Worm (Caenorhabditis elegans) whole organism, L2 larva: ENCODE measurements around the gene perm-5.

Experiments
- C34F6.9 ChIP-seq: fragments of 150-350 bp; optimal IDR thresholded peaks from 2 replicates; lab custom pipeline; 2014; ENCODE audit warnings: missing biosample characterization, missing genetic modification characterization
- F13H6.1 ChIP-seq: sonication (generic microtip); optimal IDR thresholded peaks from 2 replicates; lab custom pipeline; 2016; ENCODE audit warnings: missing genetic modification characterization, missing compliant biosample characterization
- R02D3.7 ChIP-seq: fragments of 150-350 bp; optimal IDR thresholded peaks from 2 replicates; lab custom pipeline; 2014; ENCODE audit warnings: missing biosample characterization, missing genetic modification characterization
- Y55F3AM.14 ChIP-seq: fragments of 200-800 bp; sonication (Bioruptor generic); optimal IDR thresholded peaks from 2 replicates; lab custom pipeline; 2018; ENCODE audit warnings: mild to moderate bottlenecking, missing genetic modification characterization, missing compliant biosample characterization
- ZK546.5 ChIP-seq: sonication (generic microtip); optimal IDR thresholded peaks from 2 replicates; lab custom pipeline; 2017; ENCODE audit warnings: missing biosample characterization, missing genetic modification characterization
- alr-1 ChIP-seq: fragments of 150-350 bp; optimal IDR thresholded peaks from 2 replicates; lab custom pipeline; 2014; ENCODE audit warnings: missing biosample characterization, missing genetic modification characterization
- aly-2 ChIP-seq: fragments of 150-350 bp; optimal IDR thresholded peaks from 2 replicates; lab custom pipeline; 2014; ENCODE audit warnings: missing biosample characterization, missing genetic modification characterization
- ama-1 ChIP-seq: fragments of 150-350 bp; optimal IDR thresholded peaks from 2 replicates; lab custom pipeline; 2018; ENCODE audit warnings: inconsistent platforms
- blmp-1 ChIP-seq: sonication (generic microtip); optimal IDR thresholded peaks from 2 replicates; lab custom pipeline; 2017; ENCODE audit warnings: missing genetic modification characterization, mild to moderate bottlenecking, missing compliant biosample characterization, antibody characterized with exemption, moderate library complexity; ENCODE audit not compliant: insufficient read depth
- ceh-16 ChIP-seq: fragments of 150-350 bp; optimal IDR thresholded peaks from 2 replicates; lab custom pipeline; 2014; ENCODE audit warnings: missing biosample characterization, missing genetic modification characterization
- ceh-82 ChIP-seq: fragments of 150-350 bp; optimal IDR thresholded peaks from 2 replicates; lab custom pipeline; 2014; ENCODE audit warnings: missing biosample characterization, missing genetic modification characterization
- crh-2 ChIP-seq: sonication (generic microtip); optimal IDR thresholded peaks from 2 replicates; lab custom pipeline; 2017; ENCODE audit warnings: missing biosample characterization, missing genetic modification characterization
- dmd-4 ChIP-seq: sonication (generic microtip); optimal IDR thresholded peaks from 2 replicates; lab custom pipeline; 2017; ENCODE audit warnings: missing biosample characterization, missing genetic modification characterization
- egl-27 ChIP-seq: sonication (generic microtip); optimal IDR thresholded peaks from 3 replicates; lab custom pipeline; 2017; ENCODE audit warnings: missing biosample characterization, missing genetic modification reagents, missing genetic modification characterization
- elt-1 ChIP-seq: fragments of 150-350 bp; optimal IDR thresholded peaks from 2 replicates; lab custom pipeline; 2014; ENCODE audit warnings: missing biosample characterization, missing genetic modification characterization
- elt-3 ChIP-seq: sonication (generic microtip); optimal IDR thresholded peaks from 2 replicates; lab custom pipeline; 2017; ENCODE audit warnings: missing biosample characterization, missing genetic modification characterization
- fos-1 ChIP-seq: fragments of 150-350 bp; optimal IDR thresholded peaks from 2 replicates; lab custom pipeline; 2014; ENCODE audit warnings: missing biosample characterization, missing genetic modification characterization
- gmeb-1 ChIP-seq: fragments of 150-350 bp; optimal IDR thresholded peaks from 2 replicates; lab custom pipeline; 2014; ENCODE audit warnings: missing biosample characterization, missing genetic modification characterization
- lin-11 ChIP-seq: fragments of 150-350 bp; sonication (generic microtip); optimal IDR thresholded peaks from 2 replicates; lab custom pipeline; 2014; ENCODE audit warnings: missing biosample characterization, missing genetic modification characterization, inconsistent platforms, mixed read lengths
- lin-13 ChIP-seq: fragments of 150-350 bp; optimal IDR thresholded peaks from 2 replicates; lab custom pipeline; 2014; ENCODE audit warnings: missing biosample characterization, missing genetic modification reagents, missing genetic modification characterization
- lin-39 ChIP-seq: fragments of 150-350 bp; optimal IDR thresholded peaks from 2 replicates; lab custom pipeline; 2014; ENCODE audit warnings: missing biosample characterization, missing genetic modification reagents, missing genetic modification characterization
- lsy-2 ChIP-seq, 2 experiments: fragments of 150-350 bp in 1 of 2; sonication (generic microtip) in 1 of 2; optimal IDR thresholded peaks; 2 replicates each; lab custom pipeline; 2014 to 2017; ENCODE audit warnings: missing biosample characterization in 2 of 2, missing genetic modification characterization in 2 of 2
- mab-5 ChIP-seq: fragments of 150-350 bp; optimal IDR thresholded peaks from 2 replicates; lab custom pipeline; 2014; ENCODE audit warnings: missing biosample characterization, missing genetic modification characterization
- mbf-1 ChIP-seq: sonication (generic microtip); optimal IDR thresholded peaks from 2 replicates; lab custom pipeline; 2017; ENCODE audit warnings: missing biosample characterization, missing genetic modification characterization
- mdl-1 ChIP-seq, 2 experiments: fragments of 150-350 bp in 1 of 2; sonication (generic microtip) in 1 of 2; optimal IDR thresholded peaks; 2 replicates each; lab custom pipeline; 2017; ENCODE audit warnings: missing biosample characterization in 2 of 2, missing genetic modification characterization in 2 of 2
- nhr-10 ChIP-seq: sonication (generic microtip); optimal IDR thresholded peaks from 2 replicates; lab custom pipeline; 2017; ENCODE audit warnings: missing biosample characterization, missing genetic modification characterization
- nhr-11 ChIP-seq: fragments of 150-350 bp; optimal IDR thresholded peaks from 2 replicates; lab custom pipeline; 2014; ENCODE audit warnings: missing biosample characterization, missing genetic modification characterization
- nhr-12 ChIP-seq: fragments of 150-350 bp; optimal IDR thresholded peaks from 2 replicates; lab custom pipeline; 2014; ENCODE audit warnings: missing biosample characterization, missing genetic modification characterization
- nhr-129 ChIP-seq: fragments of 150-350 bp; optimal IDR thresholded peaks from 2 replicates; lab custom pipeline; 2014; ENCODE audit warnings: missing biosample characterization, missing genetic modification characterization
- nhr-21 ChIP-seq: fragments of 150-350 bp; optimal IDR thresholded peaks from 2 replicates; lab custom pipeline; 2014; ENCODE audit warnings: missing biosample characterization, missing genetic modification characterization
- nhr-23 ChIP-seq: fragments of 150-350 bp; optimal IDR thresholded peaks from 2 replicates; lab custom pipeline; 2014; ENCODE audit warnings: missing biosample characterization, missing genetic modification reagents, missing genetic modification characterization
- nhr-237 ChIP-seq: fragments of 150-350 bp; optimal IDR thresholded peaks from 2 replicates; lab custom pipeline; 2014; ENCODE audit warnings: missing biosample characterization, missing genetic modification characterization
- nhr-25 ChIP-seq: fragments of 150-350 bp; sonication (generic microtip); optimal IDR thresholded peaks from 3 replicates; lab custom pipeline; 2014; ENCODE audit warnings: missing biosample characterization, missing genetic modification characterization
- nhr-6 ChIP-seq: fragments of 150-350 bp; optimal IDR thresholded peaks from 2 replicates; lab custom pipeline; 2014; ENCODE audit warnings: missing biosample characterization, missing genetic modification characterization
- nhr-77 ChIP-seq: fragments of 150-350 bp; optimal IDR thresholded peaks from 2 replicates; lab custom pipeline; 2014; ENCODE audit warnings: missing biosample characterization, missing genetic modification characterization
- peb-1 ChIP-seq: fragments of 150-350 bp; optimal IDR thresholded peaks from 2 replicates; lab custom pipeline; 2014; ENCODE audit warnings: missing biosample characterization, missing genetic modification characterization
- sem-4 ChIP-seq: fragments of 150-350 bp; optimal IDR thresholded peaks from 2 replicates; lab custom pipeline; 2014; ENCODE audit warnings: missing biosample characterization, missing genetic modification reagents, missing genetic modification characterization
- skn-1 ChIP-seq: sonication (generic microtip); optimal IDR thresholded peaks from 2 replicates; lab custom pipeline; 2017; ENCODE audit warnings: missing biosample characterization, missing genetic modification characterization
- sma-3 ChIP-seq: sonication (generic microtip); optimal IDR thresholded peaks from 2 replicates; lab custom pipeline; 2016; ENCODE audit warnings: missing genetic modification reagents, missing genetic modification characterization, missing compliant biosample characterization
- sma-9 ChIP-seq, 2 experiments: fragments of 150-350 bp in 1 of 2; sonication (generic microtip) in 1 of 2; optimal IDR thresholded peaks; 2 replicates each; lab custom pipeline; 2014 to 2016; ENCODE audit warnings: missing genetic modification characterization in 2 of 2, mild to moderate bottlenecking in 1 of 2, missing biosample characterization in 1 of 2, missing compliant biosample characterization in 1 of 2, missing genetic modification reagents in 1 of 2, moderate library complexity in 1 of 2
- snpc-4 ChIP-seq: fragments of 150-350 bp; optimal IDR thresholded peaks from 2 replicates; lab custom pipeline; 2014; ENCODE audit warnings: missing biosample characterization, missing genetic modification characterization
- unc-39 ChIP-seq: fragments of 150-350 bp; optimal IDR thresholded peaks from 2 replicates; lab custom pipeline; 2014; ENCODE audit warnings: missing biosample characterization, missing genetic modification characterization
- unc-55 ChIP-seq: fragments of 150-350 bp; sonication (generic microtip); optimal IDR thresholded peaks from 3 replicates; lab custom pipeline; 2014; ENCODE audit warnings: missing biosample characterization, missing genetic modification reagents, missing genetic modification characterization
- unc-62 ChIP-seq: fragments of 150-350 bp; optimal IDR thresholded peaks from 2 replicates; lab custom pipeline; 2014; ENCODE audit warnings: missing biosample characterization, missing genetic modification reagents, missing genetic modification characterization
- zag-1 ChIP-seq: fragments of 150-350 bp; optimal IDR thresholded peaks from 2 replicates; lab custom pipeline; 2014; ENCODE audit warnings: missing biosample characterization, missing genetic modification characterization
- ztf-1 ChIP-seq: fragments of 200-800 bp; sonication (Bioruptor generic); conservative IDR thresholded peaks from 2 replicates; pipeline ENCODE4 v1.3.6; 2022; ENCODE audit warnings: missing genetic modification characterization, missing compliant biosample characterization
- ztf-11 ChIP-seq: sonication (generic microtip); optimal IDR thresholded peaks from 2 replicates; lab custom pipeline; 2017; ENCODE audit warnings: missing biosample characterization, missing genetic modification characterization
- ztf-4 ChIP-seq: fragments of 150-350 bp; optimal IDR thresholded peaks from 2 replicates; lab custom pipeline; 2014; ENCODE audit warnings: missing biosample characterization, missing genetic modification characterization

perm-5 gene

ce11 chrIV:5657126-5657666 is 46.1 kb downstream of the perm-5 start:
- TF ChIP-seq skn-1 (tag; lab: Kevin White, UChicago): peak; percentile 100
- TF ChIP-seq lin-11 (tag; lab: Kevin White, UChicago): peak; percentile 33
- peak; percentile 59 for TF ChIP-seq blmp-1 (tag; lab: Kevin White, UChicago)
- no peak for TF ChIP-seq unc-39 (tag; lab: Kevin White, UChicago)
- no peak for TF ChIP-seq ztf-1
- no peak for TF ChIP-seq dmd-4 (tag; lab: Kevin White, UChicago)
- TF ChIP-seq nhr-21 (tag; lab: Kevin White, UChicago): peak; percentile 94
- TF ChIP-seq egl-27: peak; percentile 84
- peak; percentile 78 for TF ChIP-seq sem-4 (tag; lab: Kevin White, UChicago)
- TF ChIP-seq unc-62 (GFP tag; lab: Kevin White, UChicago): no peak
- TF ChIP-seq ztf-11: no peak
- peak; percentile 66 for TF ChIP-seq lin-13 (GFP tag; lab: Kevin White, UChicago)
- peak; percentile 76 for TF ChIP-seq C34F6.9
- TF ChIP-seq mdl-1 (tag; optimal IDR thresholded peaks at IDR 0.05; lab: Kevin White, UChicago): peak; percentile 58 to 71
- TF ChIP-seq aly-2 (tag; lab: Kevin White, UChicago): no peak
- peak; percentile 60 for TF ChIP-seq gmeb-1
- no peak for TF ChIP-seq ama-1 (lab: Kevin White, UChicago)
- TF ChIP-seq alr-1: no peak
- TF ChIP-seq lin-39 (tag; lab: Kevin White, UChicago): no peak
- TF ChIP-seq lsy-2 (tag; optimal IDR thresholded peaks at IDR 0.05; lab: Kevin White, UChicago): peak; percentile 30 to 74
- TF ChIP-seq nhr-11 (tag; lab: Kevin White, UChicago): no peak
- no peak for TF ChIP-seq ceh-16 (tag; lab: Kevin White, UChicago)
- peak; percentile 17 for TF ChIP-seq ztf-4 (tag; lab: Kevin White, UChicago)
- TF ChIP-seq nhr-129 (tag; lab: Kevin White, UChicago): peak; percentile 90
- no peak for TF ChIP-seq mbf-1
- TF ChIP-seq snpc-4 (tag; lab: Kevin White, UChicago): no peak
- no peak for TF ChIP-seq nhr-237 (tag; lab: Kevin White, UChicago)
- peak; percentile 35 for TF ChIP-seq Y55F3AM.14 (GFP tag; lab: Kevin White, UChicago)
- no peak for TF ChIP-seq elt-3
- TF ChIP-seq ceh-82 (tag; lab: Kevin White, UChicago): peak; percentile 20
- peak; percentile 46 for TF ChIP-seq unc-55 (GFP tag; lab: Kevin White, UChicago)
- TF ChIP-seq nhr-23 (tag; lab: Kevin White, UChicago): no peak
- TF ChIP-seq nhr-12: no peak
- no peak for TF ChIP-seq nhr-10
- peak; percentile 49 for TF ChIP-seq zag-1
- peak; percentile 83 for TF ChIP-seq nhr-6
- TF ChIP-seq peb-1 (tag; lab: Kevin White, UChicago): no peak
- TF ChIP-seq fos-1: peak; percentile 56
- no peak for TF ChIP-seq mab-5 (tag; lab: Kevin White, UChicago)
- TF ChIP-seq ZK546.5 (tag; lab: Kevin White, UChicago): no peak
- no peak for TF ChIP-seq nhr-77 (tag; lab: Kevin White, UChicago)
- TF ChIP-seq F13H6.1 (tag; lab: Kevin White, UChicago): peak; percentile 93
- TF ChIP-seq crh-2 (tag; lab: Kevin White, UChicago): peak; percentile 54
- peak; percentile 92 for TF ChIP-seq sma-9 (GFP tag; optimal IDR thresholded peaks at IDR 0.05; lab: Kevin White, UChicago)
- peak; percentile 70 for TF ChIP-seq sma-9 (tag; optimal IDR thresholded peaks at IDR 0.05; lab: Kevin White, UChicago)
- peak; percentile 90 for TF ChIP-seq sma-3 (GFP tag; lab: Kevin White, UChicago)
- TF ChIP-seq R02D3.7 (tag; lab: Kevin White, UChicago): no peak
- peak; percentile 89 for TF ChIP-seq nhr-25 (tag; lab: Kevin White, UChicago)
- no peak for TF ChIP-seq elt-1
- TF ChIP-seq, all 48 proteins: peak for 24
